Fruit fly (Drosophila melanogaster) whole organism, embryonic: ENCODE results near the gene ND-MNLL.

Experiments
- Adf1 ChIP-seq: fragments of 200-800 bp; sonication (Bioruptor generic); IDR thresholded peaks from 2 replicates; pipeline ENCODE4 v1.3.6; 2022; ENCODE audit warnings: missing biosample characterization, missing genetic modification characterization
- Atf-2 ChIP-seq: fragments of 200-800 bp; sonication (Bioruptor generic); optimal IDR thresholded peaks from 2 replicates; lab custom pipeline; 2016; ENCODE audit warnings: missing biosample characterization, missing genetic modification characterization
- CG10209 ChIP-seq: fragments of 200-800 bp; sonication (Bioruptor generic); optimal IDR thresholded peaks from 3 replicates; lab custom pipeline; 2017; ENCODE audit warnings: missing biosample characterization, mild to moderate bottlenecking, missing genetic modification characterization, missing genetic modification reagents
- CG10366 ChIP-seq: fragments of 200-800 bp; sonication (Bioruptor generic); IDR thresholded peaks from 2 replicates; pipeline ENCODE4 v1.3.6; 2022; ENCODE audit warnings: missing biosample characterization, missing genetic modification characterization
- CG11247 ChIP-seq: fragments of 200-800 bp; sonication (Bioruptor generic); IDR thresholded peaks from 2 replicates; pipeline ENCODE4 v1.3.6; 2022; ENCODE audit warnings: missing biosample characterization, missing genetic modification characterization
- CG12942 ChIP-seq: fragments of 200-800 bp; sonication (Bioruptor generic); optimal IDR thresholded peaks from 3 replicates; lab custom pipeline; 2016; ENCODE audit warnings: missing biosample characterization, missing genetic modification characterization
- CG13123 ChIP-seq: fragments of 200-800 bp; sonication (Bioruptor generic); optimal IDR thresholded peaks from 2 replicates; lab custom pipeline; 2016; ENCODE audit warnings: missing biosample characterization, missing genetic modification characterization
- CG15269 ChIP-seq: fragments of 200-800 bp; sonication (Bioruptor generic); optimal IDR thresholded peaks from 2 replicates; lab custom pipeline; 2018; ENCODE audit warnings: missing biosample characterization, mild to moderate bottlenecking, missing genetic modification characterization, moderate library complexity
- CG17802 ChIP-seq: fragments of 200-800 bp; sonication (Bioruptor generic); optimal IDR thresholded peaks from 2 replicates; lab custom pipeline; 2018; ENCODE audit warnings: missing biosample characterization, mild to moderate bottlenecking, missing genetic modification characterization, moderate library complexity
- CG18262 ChIP-seq: fragments of 200-800 bp; optimal IDR thresholded peaks from 3 replicates; lab custom pipeline; 2019; ENCODE audit warnings: missing biosample characterization, mild to moderate bottlenecking, missing genetic modification characterization, moderate library complexity
- CG2129 ChIP-seq: fragments of 200-800 bp; sonication (Bioruptor generic); IDR thresholded peaks from 2 replicates; pipeline ENCODE4 v1.3.6; 2022; ENCODE audit warnings: missing biosample characterization, missing genetic modification characterization; ENCODE audit not compliant: partially characterized antibody
- CG3407 ChIP-seq: fragments of 200-800 bp; sonication (Bioruptor generic); optimal IDR thresholded peaks from 2 replicates; lab custom pipeline; 2018; ENCODE audit warnings: missing biosample characterization, mild to moderate bottlenecking, missing genetic modification characterization
- CG42726 ChIP-seq: fragments of 200-800 bp; sonication (Bioruptor generic); IDR thresholded peaks from 2 replicates; pipeline ENCODE4 v1.3.6; 2022; ENCODE audit warnings: missing biosample characterization, missing genetic modification characterization; ENCODE audit not compliant: partially characterized antibody
- CG4617 ChIP-seq: fragments of 200-800 bp; sonication (Bioruptor generic); optimal IDR thresholded peaks from 3 replicates; lab custom pipeline; 2016; ENCODE audit warnings: missing biosample characterization, missing genetic modification characterization, borderline replicate concordance
- CG7928 ChIP-seq: fragments of 200-800 bp; sonication (Bioruptor generic); optimal IDR thresholded peaks from 2 replicates; lab custom pipeline; 2017; ENCODE audit warnings: missing biosample characterization, mild to moderate bottlenecking, missing genetic modification characterization
- CG8290 ChIP-seq, 3 experiments: fragments of 200-800 bp; sonication (Bioruptor generic); optimal IDR thresholded peaks; 2 replicates each; lab custom pipeline; 2016 to 2019; ENCODE audit warnings: missing biosample characterization in 3 of 3, missing genetic modification characterization in 3 of 3, mild to moderate bottlenecking in 2 of 3, moderate library complexity in 1 of 3
- CG8478 ChIP-seq: fragments of >200 bp; optimal IDR thresholded peaks from 2 replicates; lab custom pipeline; 2018
- CG9932 ChIP-seq: fragments of 200-800 bp; sonication (Bioruptor generic); IDR thresholded peaks from 2 replicates; pipeline ENCODE4 v1.3.6; 2022; ENCODE audit warnings: missing biosample characterization, missing genetic modification characterization
- Hey ChIP-seq: fragments of 200-800 bp; sonication (Bioruptor generic); optimal IDR thresholded peaks from 3 replicates; lab custom pipeline; 2018; ENCODE audit warnings: missing biosample characterization, mild to moderate bottlenecking, missing genetic modification characterization
- Neu2 ChIP-seq: fragments of 200-800 bp; sonication (Bioruptor generic); optimal IDR thresholded peaks from 3 replicates; lab custom pipeline; 2016; ENCODE audit warnings: missing biosample characterization, missing genetic modification characterization, borderline replicate concordance
- PHDP ChIP-seq: fragments of 200-800 bp; sonication (Bioruptor generic); optimal IDR thresholded peaks from 3 replicates; lab custom pipeline; 2018; ENCODE audit warnings: missing biosample characterization, mild to moderate bottlenecking, missing genetic modification characterization, moderate library complexity
- Sin3A ChIP-seq: fragments of >200 bp; optimal IDR thresholded peaks from 2 replicates; lab custom pipeline; 2018
- Sry-β ChIP-seq: fragments of 200-800 bp; sonication (Bioruptor generic); optimal IDR thresholded peaks from 2 replicates; lab custom pipeline; 2018; ENCODE audit warnings: missing biosample characterization, mild to moderate bottlenecking, missing genetic modification characterization, moderate library complexity
- Tbp ChIP-seq: fragments of >200 bp; optimal IDR thresholded peaks from 2 replicates; lab custom pipeline; 2018; ENCODE audit warnings: missing biosample characterization, missing genetic modification characterization
- Xbp1 ChIP-seq: fragments of 200-800 bp; sonication (Bioruptor generic); optimal IDR thresholded peaks from 3 replicates; lab custom pipeline; 2016; ENCODE audit warnings: missing biosample characterization, mild to moderate bottlenecking, missing genetic modification characterization
- al ChIP-seq: fragments of 200-800 bp; sonication (Bioruptor generic); IDR thresholded peaks from 2 replicates; pipeline ENCODE4 v1.3.6; 2022; ENCODE audit warnings: missing biosample characterization, missing genetic modification characterization
- aop ChIP-seq: fragments of 200-800 bp; sonication (Bioruptor generic); IDR thresholded peaks from 2 replicates; pipeline ENCODE4 v1.3.6; 2022; ENCODE audit warnings: missing biosample characterization, missing genetic modification characterization
- ara ChIP-seq: fragments of 200-800 bp; sonication (Bioruptor generic); IDR thresholded peaks from 2 replicates; pipeline ENCODE4 v1.3.6; 2022; ENCODE audit warnings: missing biosample characterization, missing genetic modification characterization
- cg ChIP-seq: fragments of 200-800 bp; sonication (Bioruptor generic); optimal IDR thresholded peaks from 3 replicates; lab custom pipeline; 2019; ENCODE audit warnings: missing biosample characterization, mild to moderate bottlenecking, missing genetic modification characterization, moderate library complexity
- da ChIP-seq: fragments of 200-800 bp; sonication (Bioruptor generic); optimal IDR thresholded peaks from 2 replicates; lab custom pipeline; 2016; ENCODE audit warnings: missing biosample characterization, missing genetic modification characterization
- dan ChIP-seq: fragments of 200-800 bp; sonication (Bioruptor generic); IDR thresholded peaks from 2 replicates; pipeline ENCODE4 v1.3.6; 2022; ENCODE audit warnings: missing biosample characterization, missing genetic modification characterization
- dati ChIP-seq: fragments of 200-800 bp; sonication (Bioruptor generic); IDR thresholded peaks from 2 replicates; pipeline ENCODE4 v1.3.6; 2022; ENCODE audit warnings: missing biosample characterization, missing genetic modification characterization
- dm ChIP-seq: fragments of 200-800 bp; sonication (Bioruptor generic); optimal IDR thresholded peaks from 3 replicates; lab custom pipeline; 2016; ENCODE audit warnings: missing biosample characterization, missing genetic modification characterization
- fd64A ChIP-seq: fragments of 200-800 bp; sonication (Bioruptor generic); optimal IDR thresholded peaks from 3 replicates; lab custom pipeline; 2018; ENCODE audit warnings: missing biosample characterization, mild to moderate bottlenecking, missing genetic modification characterization
- inv ChIP-seq: fragments of 200-800 bp; sonication (Bioruptor generic); IDR thresholded peaks from 2 replicates; pipeline ENCODE4 v1.3.6; 2022; ENCODE audit warnings: missing biosample characterization, missing genetic modification characterization; ENCODE audit not compliant: partially characterized antibody
- ken ChIP-seq: fragments of 200-800 bp; sonication (Bioruptor generic); IDR thresholded peaks from 3 replicates; pipeline ENCODE4 v1.3.6; 2022; ENCODE audit warnings: missing biosample characterization, missing genetic modification characterization
- lilli ChIP-seq: fragments of 200-800 bp; sonication (Bioruptor generic); optimal IDR thresholded peaks from 3 replicates; lab custom pipeline; 2016; ENCODE audit warnings: missing biosample characterization, missing genetic modification characterization
- maf-S ChIP-seq: fragments of 200-800 bp; sonication (Bioruptor generic); optimal IDR thresholded peaks from 2 replicates; lab custom pipeline; 2016; ENCODE audit warnings: missing biosample characterization, missing genetic modification characterization
- nerfin-1 ChIP-seq: fragments of 200-800 bp; sonication (Bioruptor generic); optimal IDR thresholded peaks from 3 replicates; lab custom pipeline; 2019; ENCODE audit warnings: missing biosample characterization, mild to moderate bottlenecking, missing genetic modification characterization, moderate library complexity
- org-1 ChIP-seq: fragments of 200-800 bp; sonication (Bioruptor generic); optimal IDR thresholded peaks from 2 replicates; lab custom pipeline; 2017; ENCODE audit warnings: missing biosample characterization, missing genetic modification characterization
- pita ChIP-seq: fragments of 200-800 bp; sonication (Bioruptor generic); optimal IDR thresholded peaks from 2 replicates; lab custom pipeline; 2017; ENCODE audit warnings: missing biosample characterization, mild to moderate bottlenecking, missing genetic modification characterization
- ranshi ChIP-seq: fragments of 200-800 bp; sonication (Bioruptor generic); IDR thresholded peaks from 2 replicates; pipeline ENCODE4 v1.3.6; 2022; ENCODE audit warnings: missing biosample characterization, missing genetic modification characterization
- ro ChIP-seq: fragments of 200-800 bp; sonication (Bioruptor generic); IDR thresholded peaks from 2 replicates; pipeline ENCODE4 v1.3.6; 2022; ENCODE audit warnings: missing biosample characterization, missing genetic modification characterization
- sens-2 ChIP-seq: fragments of 200-800 bp; sonication (Bioruptor generic); IDR thresholded peaks from 2 replicates; pipeline ENCODE4 v1.3.6; 2022; ENCODE audit warnings: missing biosample characterization, missing genetic modification characterization
- shn ChIP-seq: fragments of 200-800 bp; sonication (Bioruptor generic); optimal IDR thresholded peaks from 3 replicates; lab custom pipeline; 2016; ENCODE audit warnings: missing biosample characterization, missing genetic modification characterization
- sisA ChIP-seq: fragments of 200-800 bp; sonication (Bioruptor generic); IDR thresholded peaks from 2 replicates; pipeline ENCODE4 v1.3.6; 2022; ENCODE audit warnings: missing biosample characterization, missing genetic modification characterization
- tup ChIP-seq: fragments of 200-800 bp; sonication (Bioruptor generic); optimal IDR thresholded peaks from 2 replicates; lab custom pipeline; 2016; ENCODE audit warnings: missing biosample characterization, mild to moderate bottlenecking, missing genetic modification characterization, moderate library complexity
- twi ChIP-seq: fragments of 200-800 bp; optimal IDR thresholded peaks from 2 replicates; lab custom pipeline; 2019; ENCODE audit warnings: missing biosample characterization, mild to moderate bottlenecking, missing genetic modification characterization, moderate library complexity
- unpg ChIP-seq: fragments of 200-800 bp; sonication (Bioruptor generic); optimal IDR thresholded peaks from 3 replicates; lab custom pipeline; 2018; ENCODE audit warnings: missing biosample characterization, mild to moderate bottlenecking, missing genetic modification characterization, moderate library complexity
- vnd ChIP-seq: fragments of 200-800 bp; sonication (Bioruptor generic); IDR thresholded peaks from 3 replicates; pipeline ENCODE4 v1.3.6; 2022; ENCODE audit warnings: missing biosample characterization, missing genetic modification characterization; ENCODE audit not compliant: partially characterized antibody

The ND-MNLL gene

dm6 chrX:7911983-7912630, 18.5 kb upstream of the ND-MNLL start, which contains the start of gene snz (continued):
- TF ChIP-seq Neu2 (GFP tag; lab: Kevin White, UChicago), result no peak
- TF ChIP-seq CG15269 (tag; lab: Kevin White, UChicago), result no peak
- no peak for TF ChIP-seq CG10209 (GFP tag; lab: Kevin White, UChicago)
- no peak for TF ChIP-seq dan (GFP tag; lab: Robert Waterston, UW)
- TF ChIP-seq Adf1 (GFP tag; lab: Robert Waterston, UW), result peak; percentile 89
- no peak for TF ChIP-seq al
- TF ChIP-seq fd64A (GFP tag; lab: Kevin White, UChicago), result no peak
- no peak for TF ChIP-seq ro (GFP tag; lab: Robert Waterston, UW)
- TF ChIP-seq Sry-β (GFP tag; lab: Kevin White, UChicago), result no peak
- TF ChIP-seq sisA (GFP tag; lab: Robert Waterston, UW), result no peak
- TF ChIP-seq pita (GFP tag; lab: Kevin White, UChicago), result no peak
- TF ChIP-seq lilli (GFP tag; lab: Kevin White, UChicago), result no peak
- no peak for TF ChIP-seq ara (GFP tag; lab: Robert Waterston, UW)
- TF ChIP-seq CG13123 (GFP tag; lab: Kevin White, UChicago), result no peak
- no peak for TF ChIP-seq dm (GFP tag; lab: Kevin White, UChicago)
- no peak for TF ChIP-seq dati (GFP tag; lab: Robert Waterston, UW)
- no peak for TF ChIP-seq aop (GFP tag; lab: Robert Waterston, UW)
- TF ChIP-seq CG17802, result no peak
- TF ChIP-seq CG8290 (GFP tag; optimal IDR thresholded peaks at IDR 0.05; lab: Kevin White, UChicago), result no peak
- no peak for TF ChIP-seq CG8290 (tag; optimal IDR thresholded peaks at IDR 0.05; lab: Kevin White, UChicago)
- TF ChIP-seq org-1, result no peak
- no peak for TF ChIP-seq CG8478
- TF ChIP-seq inv (GFP tag; lab: Robert Waterston, UW), result peak; percentile 48; the same call in 1 of the 2 replicates
- TF ChIP-seq CG11247 (GFP tag; lab: Robert Waterston, UW), result no peak
- TF ChIP-seq CG7928 (GFP tag; lab: Kevin White, UChicago), result no peak
- TF ChIP-seq Tbp (GFP tag; lab: Kevin White, UChicago), result no peak
- no peak for TF ChIP-seq tup (GFP tag; lab: Kevin White, UChicago)
- peak; percentile 8 for TF ChIP-seq cg
- TF ChIP-seq ken, result no peak
- 0 out of 2 replicates have a peak, but pooled peaks have one; percentile 5 for TF ChIP-seq CG9932
- TF ChIP-seq CG10366 (GFP tag; lab: Robert Waterston, UW), result no peak
- TF ChIP-seq vnd (GFP tag; lab: Robert Waterston, UW), result peak; percentile 66; the same call in 2 of the 3 replicates
- TF ChIP-seq PHDP, result no peak
- no peak for TF ChIP-seq nerfin-1 (tag; lab: Kevin White, UChicago)
- no peak for TF ChIP-seq CG4617 (GFP tag; lab: Kevin White, UChicago)
- TF ChIP-seq CG3407 (GFP tag; lab: Kevin White, UChicago), result no peak
- no peak for TF ChIP-seq da
- no peak for TF ChIP-seq maf-S (GFP tag; lab: Kevin White, UChicago)
- TF ChIP-seq CG18262 (tag; lab: Kevin White, UChicago), result no peak
- TF ChIP-seq CG42726 (GFP tag; lab: Robert Waterston, UW), result peak; percentile 42; the same call in 1 of the 2 replicates
- TF ChIP-seq sens-2 (GFP tag; lab: Robert Waterston, UW), result no peak
- TF ChIP-seq ranshi (GFP tag; lab: Robert Waterston, UW), result no peak; the same call in 1 of the 2 replicates
- TF ChIP-seq CG2129 (GFP tag; lab: Robert Waterston, UW), result peak; percentile 29; the same call in 1 of the 2 replicates
- peak; percentile 8 for TF ChIP-seq Sin3A (lab: Kevin White, UChicago)
- TF ChIP-seq shn (GFP tag; lab: Kevin White, UChicago), result no peak
- no peak for TF ChIP-seq unpg (GFP tag; lab: Kevin White, UChicago)
- no peak for TF ChIP-seq Atf-2 (GFP tag; lab: Kevin White, UChicago)
- TF ChIP-seq Xbp1 (GFP tag; lab: Kevin White, UChicago), result peak; percentile 5
- no peak for TF ChIP-seq twi
- TF ChIP-seq CG12942 (GFP tag; lab: Kevin White, UChicago), result no peak
- TF ChIP-seq Hey (tag; lab: Kevin White, UChicago), result no peak
